Worm (Caenorhabditis elegans) whole organism, L3 larva: ENCODE results near the gene arrd-5.

Source experiments
- ZK546.5 ChIP-seq: sonication (generic microtip); optimal IDR thresholded peaks from 2 replicates; lab custom pipeline; 2017; ENCODE audit warnings: missing biosample characterization, missing genetic modification characterization
- elt-3 ChIP-seq, 3 experiments: fragments of 150-350 bp in 1 of 3; sonication (generic microtip) in 2 of 3; optimal IDR thresholded peaks; 2 replicates in 2 of 3; 4 replicates in 1 of 3; lab custom pipeline; 2014 to 2017; ENCODE audit warnings: missing biosample characterization in 3 of 3, missing genetic modification characterization in 3 of 3
- mdl-1 ChIP-seq: fragments of 150-350 bp; optimal IDR thresholded peaks from 2 replicates; lab custom pipeline; 2014; ENCODE audit warnings: missing biosample characterization, missing genetic modification characterization
- nhr-28 ChIP-seq: fragments of 150-350 bp; optimal IDR thresholded peaks from 2 replicates; lab custom pipeline; 2014; ENCODE audit warnings: missing biosample characterization, missing genetic modification characterization
- sea-2 ChIP-seq: fragments of 150-350 bp; sonication (generic microtip); optimal IDR thresholded peaks from 4 replicates; lab custom pipeline; 2014; ENCODE audit warnings: missing biosample characterization, missing genetic modification reagents, missing genetic modification characterization
- zag-1 ChIP-seq: fragments of 150-350 bp; optimal IDR thresholded peaks from 2 replicates; lab custom pipeline; 2014; ENCODE audit warnings: missing biosample characterization, missing genetic modification characterization

DNA sequence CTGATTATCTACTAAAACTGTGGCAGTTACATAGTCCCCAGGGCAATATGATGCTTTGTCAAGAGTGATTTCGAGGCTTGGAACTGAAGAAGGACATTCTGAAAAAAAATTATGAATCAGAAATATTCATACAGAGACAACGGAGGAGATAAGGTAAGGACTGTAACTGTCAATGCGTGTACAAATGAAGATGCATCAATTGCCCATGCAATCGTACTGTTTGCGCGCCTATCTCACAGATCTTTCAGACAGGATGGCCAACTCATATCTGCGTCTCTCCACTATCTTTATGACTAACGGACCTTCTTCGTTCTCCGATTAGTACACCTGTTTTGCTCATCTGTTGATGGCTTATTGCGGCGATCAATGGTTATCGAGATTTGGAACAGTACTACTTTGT is 5.3 kb downstream of the arrd-5 start, which contains the start of gene ZK938.11:
- TF ChIP-seq sea-2 (GFP tag; lab: Kevin White, UChicago): no peak
- no peak for TF ChIP-seq mdl-1
- no peak for TF ChIP-seq zag-1
- TF ChIP-seq elt-3 (tag; optimal IDR thresholded peaks at IDR 0.05; lab: Kevin White, UChicago): no peak
- TF ChIP-seq ZK546.5 (tag; lab: Kevin White, UChicago): no peak
- TF ChIP-seq nhr-28 (tag; lab: Kevin White, UChicago): no peak
